Fruit fly (Drosophila melanogaster): ENCODE measurements around the gene nullo.

nullo gene

DNA sequence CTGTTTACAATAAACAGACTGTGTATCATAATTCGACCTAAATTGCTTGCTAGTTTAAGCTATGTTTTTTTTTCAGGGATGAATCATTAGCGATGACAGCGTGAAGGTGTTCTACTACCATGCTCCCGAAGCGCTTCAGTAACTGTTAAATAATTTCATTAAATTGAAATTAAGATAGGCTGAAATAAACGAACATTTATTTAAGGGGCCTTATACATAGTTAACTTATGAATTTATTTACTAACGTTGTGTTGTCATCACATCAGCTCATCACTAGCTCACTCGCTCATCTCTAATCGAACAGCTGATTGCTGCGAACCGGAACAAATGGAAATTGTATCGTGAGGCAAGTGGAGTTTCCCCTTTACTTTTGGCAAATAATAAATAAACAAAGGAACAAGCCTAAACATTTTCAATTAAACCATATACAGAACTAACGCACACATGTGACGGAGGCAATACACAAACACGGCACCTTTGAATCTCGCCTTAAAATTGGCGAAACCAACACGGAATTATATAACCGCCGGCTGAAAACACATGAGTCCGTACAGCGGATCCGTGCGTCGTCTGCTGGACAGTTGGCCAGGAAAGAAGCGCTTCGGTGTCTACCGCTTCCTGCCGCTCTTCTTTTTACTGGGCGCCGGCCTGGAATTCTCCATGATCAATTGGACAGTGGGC, 38.1 kb upstream of the nullo start, which contains the start of the genes cm, sloth1 and sloth2 (continued):
- TF ChIP-seq CG18476 (GFP tag; optimal IDR thresholded peaks at IDR 0.05) (peak; percentile 67), CG42726 (GFP tag; IDR thresholded peaks at IDR 0.05; ENCODE audit: partially characterized antibody) (peak; percentile 64), Bdp1 (GFP tag; optimal IDR thresholded peaks at IDR 0.05) (peak; percentile 78), CG30431 (GFP tag; optimal IDR thresholded peaks at IDR 0.05) (peak; percentile 76), CG13123 (GFP tag; optimal IDR thresholded peaks at IDR 0.05) (peak; percentile 75), CG3847 (GFP tag; IDR thresholded peaks at IDR 0.05) (peak; percentile 87), ERR (GFP tag; optimal IDR thresholded peaks at IDR 0.05) (peak; percentile 64), tll (GFP tag; optimal IDR thresholded peaks at IDR 0.05) (no peak), CG1602 (GFP tag; optimal IDR thresholded peaks at IDR 0.05) (peak; percentile 90), bab2 (GFP tag; optimal IDR thresholded peaks at IDR 0.05) (peak; percentile 93), Abd-B (GFP tag; optimal IDR thresholded peaks at IDR 0.05) (peak; percentile 75), br (optimal IDR thresholded peaks at IDR 0.05) (no peak), shn (GFP tag; optimal IDR thresholded peaks at IDR 0.05) (peak; percentile 84), CG1603 (tag; optimal IDR thresholded peaks at IDR 0.05) (peak; percentile 92), disco-r (GFP tag; optimal IDR thresholded peaks at IDR 0.05) (peak; percentile 58), CG16779 (GFP tag; IDR thresholded peaks at IDR 0.05) (peak; percentile 76; the same call in 1 of the 2 replicates), Kr (GFP tag; optimal IDR thresholded peaks at IDR 0.05) (no peak), corto (GFP tag; optimal IDR thresholded peaks at IDR 0.05) (peak; percentile 18), CG3065 (GFP tag; optimal IDR thresholded peaks at IDR 0.05) (peak; percentile 66), CG12104 (GFP tag; optimal IDR thresholded peaks at IDR 0.05) (peak; percentile 24), psq (GFP tag; optimal IDR thresholded peaks at IDR 0.05) (peak; percentile 37), odd (GFP tag; optimal IDR thresholded peaks at IDR 0.05) (peak; percentile 65), Atf3 (GFP tag; optimal IDR thresholded peaks at IDR 0.05) (peak; percentile 78), unpg (GFP tag; optimal IDR thresholded peaks at IDR 0.05) (peak; percentile 87), Nf-YC (tag; optimal IDR thresholded peaks at IDR 0.05) (peak; percentile 68), fd64A (GFP tag; optimal IDR thresholded peaks at IDR 0.05) (no peak), lab (GFP tag; optimal IDR thresholded peaks at IDR 0.05) (peak; percentile 85), phol (tag; optimal IDR thresholded peaks at IDR 0.05) (peak; percentile 83), cato (GFP tag; optimal IDR thresholded peaks at IDR 0.05; ENCODE audit: borderline replicate concordance) (peak; percentile 74), ara (GFP tag; IDR thresholded peaks at IDR 0.05) (peak; percentile 76; the same call in 1 of the 2 replicates), CG9215 (GFP tag; IDR thresholded peaks at IDR 0.05) (peak; percentile 86), Ssrp (tag; optimal IDR thresholded peaks at IDR 0.05) (peak; percentile 74), Mes4 (GFP tag; optimal IDR thresholded peaks at IDR 0.05) (peak; percentile 80), CG4820 (GFP tag; optimal IDR thresholded peaks at IDR 0.05) (peak; percentile 79), CG11085 (GFP tag; IDR thresholded peaks at IDR 0.05) (peak; percentile 83), BtbVII (GFP tag; optimal IDR thresholded peaks at IDR 0.05) (peak; percentile 40), ind (GFP tag; optimal IDR thresholded peaks at IDR 0.05) (peak; percentile 85), slou (GFP tag; optimal IDR thresholded peaks at IDR 0.05) (peak; percentile 72), CG8944 (GFP tag; optimal IDR thresholded peaks at IDR 0.05) (peak; percentile 92), Myb (GFP tag; optimal IDR thresholded peaks at IDR 0.05) (peak; percentile 69), Med (GFP tag) (peak; percentile 98), Hsf (GFP tag; optimal IDR thresholded peaks at IDR 0.05) (peak; percentile 92), CG13287 (GFP tag; IDR thresholded peaks at IDR 0.05; ENCODE audit: partially characterized antibody) (peak; percentile 94), CG8359 (GFP tag; optimal IDR thresholded peaks at IDR 0.05; ENCODE audit: borderline replicate concordance) (no peak), CG14860 (GFP tag; IDR thresholded peaks at IDR 0.05; ENCODE audit: partially characterized antibody) (peak; percentile 75), CG10366 (GFP tag; IDR thresholded peaks at IDR 0.05) (peak; percentile 85), esg (GFP tag; conservative IDR thresholded peaks at IDR 0.05) (peak; percentile 87), Fer1 (GFP tag; optimal IDR thresholded peaks at IDR 0.05) (peak; percentile 78), TFAM (GFP tag; optimal IDR thresholded peaks at IDR 0.05) (no peak), run (tag; optimal IDR thresholded peaks at IDR 0.05) (peak; percentile 53)
